Fruit fly (Drosophila melanogaster): ENCODE data around the gene wat.

wat gene

DNA sequence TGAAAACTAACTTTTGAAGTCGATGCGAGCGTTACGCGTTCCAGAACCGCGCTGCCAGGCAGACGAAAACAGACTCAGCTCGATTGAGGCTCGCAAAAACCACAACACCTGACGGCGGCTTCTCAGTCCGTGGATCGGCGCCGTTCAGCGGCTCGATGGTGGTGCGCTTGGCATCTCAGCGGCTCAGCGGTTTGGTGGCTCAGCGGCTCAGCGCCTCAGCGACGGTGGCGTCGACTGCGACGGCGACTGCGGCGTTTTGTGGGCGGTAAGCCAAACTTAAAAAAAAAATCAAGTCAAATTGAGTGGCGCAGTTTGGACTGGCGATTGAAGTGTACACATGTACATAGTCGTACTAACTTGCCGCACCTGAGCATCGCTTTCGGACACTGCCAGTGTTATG is at the start of gene wat:
Gene wat (minus strand): TSS at position 41 of the 400 bp plus-strand sequence.
- TF ChIP-seq Abd-B (GFP tag; optimal IDR thresholded peaks at IDR 0.05) (no peak), ey (GFP tag; optimal IDR thresholded peaks at IDR 0.05) (no peak), jim (GFP tag; optimal IDR thresholded peaks at IDR 0.05) (no peak), CG9705 (GFP tag; optimal IDR thresholded peaks at IDR 0.05) (no peak), Vsx2 (GFP tag; optimal IDR thresholded peaks at IDR 0.05; ENCODE audit: partially characterized antibody) (no peak), CG32264 (GFP tag; optimal IDR thresholded peaks at IDR 0.05) (no peak), dmrt93B (GFP tag; optimal IDR thresholded peaks at IDR 0.05) (no peak), br (GFP tag; optimal IDR thresholded peaks at IDR 0.05) (no peak), pan (optimal IDR thresholded peaks at IDR 0.05) (no peak), Mio (GFP tag; optimal IDR thresholded peaks at IDR 0.05) (no peak), GATAd (GFP tag; optimal IDR thresholded peaks at IDR 0.05) (no peak), sage (GFP tag; optimal IDR thresholded peaks at IDR 0.05) (no peak), Rel (GFP tag; optimal IDR thresholded peaks at IDR 0.05) (no peak), Rel (tag; optimal IDR thresholded peaks at IDR 0.05) (no peak), dl (GFP tag; optimal IDR thresholded peaks at IDR 0.05; ENCODE audit: insufficient read depth in 1 of 2, partially characterized antibody in 2 of 2) (no peak), lola (GFP tag; optimal IDR thresholded peaks at IDR 0.05) (no peak), Jra (GFP tag; optimal IDR thresholded peaks at IDR 0.05) (no peak)

DNA sequence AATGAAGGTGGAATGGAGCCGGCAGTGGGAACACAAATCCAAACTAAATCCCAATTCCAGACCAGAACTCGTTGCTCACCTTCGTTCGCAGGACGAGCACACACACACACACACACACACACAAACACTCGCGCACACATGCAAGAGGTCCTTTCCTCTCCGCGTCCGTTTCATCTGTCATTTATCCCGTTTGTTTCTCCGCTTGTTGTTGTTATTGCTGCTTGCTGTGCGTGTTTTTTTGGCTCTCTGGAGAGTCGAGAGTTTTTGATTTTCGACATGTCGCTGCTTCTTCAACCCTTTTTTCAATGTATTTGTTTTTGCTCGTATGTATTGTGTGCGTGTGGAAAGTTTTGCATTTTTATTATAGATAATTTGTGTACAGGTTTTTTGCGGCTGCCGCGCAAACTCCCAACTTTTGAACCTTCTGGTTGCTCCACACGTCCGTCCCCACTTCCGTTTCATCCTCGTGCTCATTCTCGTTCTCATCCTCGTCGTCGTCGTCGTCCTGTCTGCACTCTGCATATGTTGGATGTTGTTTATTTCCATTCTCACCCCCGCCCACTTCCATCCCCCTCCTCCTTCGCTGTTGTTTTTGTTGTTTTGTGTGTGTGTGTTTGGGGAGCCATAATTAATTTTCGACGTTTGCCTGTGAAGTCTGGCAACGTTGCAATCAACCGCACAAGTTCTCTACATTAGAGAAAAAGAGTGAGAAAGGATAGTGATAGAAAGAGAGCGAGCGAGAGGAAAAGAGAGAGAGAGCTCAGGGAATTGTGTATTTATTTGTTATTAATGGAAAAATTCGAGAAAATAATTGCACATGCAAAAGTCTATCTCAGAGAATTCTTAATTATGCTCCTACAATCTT is 49.2 kb upstream of the wat start:
- TF ChIP-seq fru (GFP tag; optimal IDR thresholded peaks at IDR 0.05) (peak; percentile 2), psq (GFP tag; optimal IDR thresholded peaks at IDR 0.05) (peak; percentile 60), jim (GFP tag; optimal IDR thresholded peaks at IDR 0.05) (no peak)

DNA sequence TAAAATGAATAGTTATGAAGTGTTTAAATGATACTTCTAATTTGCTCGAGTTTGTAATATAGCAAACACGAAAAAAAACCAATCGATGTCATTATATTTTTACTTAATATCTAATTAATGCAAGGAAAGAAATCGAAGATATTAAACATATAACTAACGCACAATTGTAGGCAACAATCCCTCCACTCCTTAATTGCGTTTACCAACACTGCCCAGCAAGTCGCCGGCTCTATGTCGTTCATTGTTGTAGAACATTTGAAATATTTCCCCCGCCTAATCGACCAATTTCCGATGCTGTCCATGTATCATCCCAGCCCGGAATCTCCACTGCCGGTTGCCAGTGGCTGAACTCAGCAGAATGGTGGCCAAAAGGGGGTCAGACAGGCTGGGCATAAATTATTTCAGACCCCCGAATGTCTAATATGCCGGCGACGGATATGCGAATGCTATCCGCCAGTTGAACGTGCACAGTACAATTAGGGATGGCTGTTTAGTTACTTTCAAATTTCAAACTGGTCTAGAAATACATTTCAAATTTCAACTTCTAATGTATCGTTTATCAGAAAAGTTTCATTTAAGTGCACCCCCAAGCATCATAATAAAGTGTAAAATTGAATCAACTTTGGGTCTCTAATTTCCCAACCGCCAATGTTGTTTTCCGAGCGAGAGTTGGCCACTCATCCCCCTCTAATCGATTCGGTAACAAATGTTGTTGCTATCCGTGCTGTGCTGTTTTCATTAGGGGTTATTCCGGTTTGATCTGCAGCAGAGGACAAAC is 48.4 kb upstream of the wat start:
- TF ChIP-seq GATAd (GFP tag; optimal IDR thresholded peaks at IDR 0.05): no peak
- no peak for TF ChIP-seq Hr78 (GFP tag; optimal IDR thresholded peaks at IDR 0.05)
- TF ChIP-seq fru (GFP tag; optimal IDR thresholded peaks at IDR 0.05): peak; percentile 42
- TF ChIP-seq woc (GFP tag; optimal IDR thresholded peaks at IDR 0.05): peak; percentile 25
- TF ChIP-seq OdsH (GFP tag; optimal IDR thresholded peaks at IDR 0.05): peak; percentile 30
- no peak for TF ChIP-seq jim (GFP tag; optimal IDR thresholded peaks at IDR 0.05)
- no peak for TF ChIP-seq tai (GFP tag; optimal IDR thresholded peaks at IDR 0.05)
- TF ChIP-seq Hr83 (GFP tag; optimal IDR thresholded peaks at IDR 0.05; ENCODE audit: poor library complexity, severe bottlenecking): no peak
- no peak for TF ChIP-seq usp (GFP tag; optimal IDR thresholded peaks at IDR 0.05)
- TF ChIP-seq Vsx2 (GFP tag; optimal IDR thresholded peaks at IDR 0.05; ENCODE audit: partially characterized antibody): no peak
- no peak for TF ChIP-seq Myc (optimal IDR thresholded peaks at IDR 0.05)
- TF ChIP-seq Jra (GFP tag; optimal IDR thresholded peaks at IDR 0.05): no peak
- TF ChIP-seq Hnf4 (GFP tag; optimal IDR thresholded peaks at IDR 0.05): peak; percentile 14
- TF ChIP-seq dmrt93B (GFP tag; optimal IDR thresholded peaks at IDR 0.05): no peak
- no peak for TF ChIP-seq Dif (GFP tag; optimal IDR thresholded peaks at IDR 0.05; ENCODE audit: partially characterized antibody)
- no peak for TF ChIP-seq sage (GFP tag; optimal IDR thresholded peaks at IDR 0.05)
- TF ChIP-seq br (GFP tag; optimal IDR thresholded peaks at IDR 0.05): peak; percentile 1
- TF ChIP-seq Sp1 (GFP tag; optimal IDR thresholded peaks at IDR 0.05): peak; percentile 32
- TF ChIP-seq CG32264 (GFP tag; optimal IDR thresholded peaks at IDR 0.05): no peak
- peak; percentile 55 for TF ChIP-seq h (GFP tag; optimal IDR thresholded peaks at IDR 0.05)
- TF ChIP-seq Dfd (GFP tag; optimal IDR thresholded peaks at IDR 0.05): no peak
- no peak for TF ChIP-seq N (GFP tag; optimal IDR thresholded peaks at IDR 0.05)
- TF ChIP-seq brk (GFP tag; optimal IDR thresholded peaks at IDR 0.05): no peak
- TF ChIP-seq pan (optimal IDR thresholded peaks at IDR 0.05): no peak
- peak in 1 of 2 experiments; percentile 63 for TF ChIP-seq foxo (GFP tag; optimal IDR thresholded peaks at IDR 0.05)
- no peak for TF ChIP-seq Mio (GFP tag; optimal IDR thresholded peaks at IDR 0.05)
- no peak for TF ChIP-seq lola (GFP tag; optimal IDR thresholded peaks at IDR 0.05)
- peak; percentile 20 for TF ChIP-seq rgr (GFP tag; optimal IDR thresholded peaks at IDR 0.05)
- peak; percentile 4 for TF ChIP-seq Rel (GFP tag; optimal IDR thresholded peaks at IDR 0.05)
- no peak for TF ChIP-seq Rel (tag; optimal IDR thresholded peaks at IDR 0.05)
- no peak for TF ChIP-seq Abd-B (GFP tag; optimal IDR thresholded peaks at IDR 0.05)
- no peak for TF ChIP-seq dsf (GFP tag; optimal IDR thresholded peaks at IDR 0.05; ENCODE audit: borderline replicate concordance)
- no peak for TF ChIP-seq CG9705 (GFP tag; optimal IDR thresholded peaks at IDR 0.05)
- TF ChIP-seq dl (GFP tag; optimal IDR thresholded peaks at IDR 0.05; ENCODE audit: insufficient read depth in 1 of 2, partially characterized antibody in 2 of 2): no peak
- TF ChIP-seq sv (GFP tag; optimal IDR thresholded peaks at IDR 0.05): no peak
- TF ChIP-seq HLH106 (tag; optimal IDR thresholded peaks at IDR 0.05): peak; percentile 54
- TF ChIP-seq CrebA (GFP tag; optimal IDR thresholded peaks at IDR 0.05; ENCODE audit: borderline replicate concordance): no peak
- TF ChIP-seq psq (GFP tag; optimal IDR thresholded peaks at IDR 0.05): no peak
- TF ChIP-seq ey (GFP tag; optimal IDR thresholded peaks at IDR 0.05): peak; percentile 68

Measured in whole organism, wandering third instar larva.